Worm (Caenorhabditis elegans): Measurements from ENCODE around the gene zip-10.

The zip-10 gene

ce11 chrV:11629222-11630026 lies 21.1 kb downstream of the zip-10 start, which contains the start of gene F35B12.10:
Gene F35B12.10, minus strand, starts transcription at chrV:11629272.
- TF ChIP-seq tab-1 (GFP tag; IDR thresholded peaks at IDR 0.05), result no peak
- no peak for TF ChIP-seq ref-1 (GFP tag; conservative IDR thresholded peaks at IDR 0.05)
- no peak for TF ChIP-seq ztf-29 (GFP tag; IDR thresholded peaks at IDR 0.05)
- TF ChIP-seq klf-2 (GFP tag; conservative IDR thresholded peaks at IDR 0.05), result no peak
- no peak for TF ChIP-seq cog-1 (tag; optimal IDR thresholded peaks at IDR 0.05)
- no peak for TF ChIP-seq flt-1 (GFP tag; IDR thresholded peaks at IDR 0.05)
- TF ChIP-seq T22C8.4 (GFP tag; IDR thresholded peaks at IDR 0.05), result no peak
- no peak for TF ChIP-seq med-1 (GFP tag; optimal IDR thresholded peaks at IDR 0.05; ENCODE audit: insufficient read depth)

- TF ChIP-seq ztf-29 (GFP tag; IDR thresholded peaks at IDR 0.05) (no peak), ref-1 (GFP tag; conservative IDR thresholded peaks at IDR 0.05) (no peak), klf-2 (GFP tag; conservative IDR thresholded peaks at IDR 0.05) (no peak), cog-1 (tag; optimal IDR thresholded peaks at IDR 0.05) (no peak), med-1 (GFP tag; optimal IDR thresholded peaks at IDR 0.05; ENCODE audit: insufficient read depth) (no peak), tab-1 (GFP tag; IDR thresholded peaks at IDR 0.05) (no peak), ztf-23 (GFP tag; IDR thresholded peaks at IDR 0.05) (no peak), T22C8.4 (GFP tag; IDR thresholded peaks at IDR 0.05) (no peak), flt-1 (GFP tag; IDR thresholded peaks at IDR 0.05) (no peak)
Observed at ce11 chrV:11627837-11628236, 22.7 kb downstream of the zip-10 start.

DNA sequence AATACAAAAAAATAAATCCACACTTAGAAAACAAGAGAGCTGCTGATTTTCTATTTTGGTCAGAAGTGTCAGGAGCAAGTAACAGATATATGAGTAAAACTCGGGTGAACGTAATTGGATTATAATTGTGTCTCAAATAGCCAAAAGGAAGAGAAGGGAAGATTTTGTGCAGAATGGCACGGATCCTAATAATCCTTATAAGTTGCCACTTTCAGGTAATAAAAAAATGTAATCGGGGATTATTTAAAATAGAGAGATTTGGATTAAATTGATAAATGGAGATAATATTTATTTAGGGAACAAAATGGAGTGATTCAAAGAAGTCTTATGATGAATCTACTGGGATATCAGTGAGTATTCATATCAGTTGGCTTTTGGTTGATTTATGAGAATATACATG lies 25.6 kb downstream of the zip-10 start:
- no peak for TF ChIP-seq ztf-29 (GFP tag; IDR thresholded peaks at IDR 0.05)
- no peak for TF ChIP-seq ref-1 (GFP tag; conservative IDR thresholded peaks at IDR 0.05)
- TF ChIP-seq med-1 (GFP tag; optimal IDR thresholded peaks at IDR 0.05; ENCODE audit: insufficient read depth), result no peak
- no peak for TF ChIP-seq cog-1 (tag; optimal IDR thresholded peaks at IDR 0.05)
- no peak for TF ChIP-seq T22C8.4 (GFP tag; IDR thresholded peaks at IDR 0.05)

DNA sequence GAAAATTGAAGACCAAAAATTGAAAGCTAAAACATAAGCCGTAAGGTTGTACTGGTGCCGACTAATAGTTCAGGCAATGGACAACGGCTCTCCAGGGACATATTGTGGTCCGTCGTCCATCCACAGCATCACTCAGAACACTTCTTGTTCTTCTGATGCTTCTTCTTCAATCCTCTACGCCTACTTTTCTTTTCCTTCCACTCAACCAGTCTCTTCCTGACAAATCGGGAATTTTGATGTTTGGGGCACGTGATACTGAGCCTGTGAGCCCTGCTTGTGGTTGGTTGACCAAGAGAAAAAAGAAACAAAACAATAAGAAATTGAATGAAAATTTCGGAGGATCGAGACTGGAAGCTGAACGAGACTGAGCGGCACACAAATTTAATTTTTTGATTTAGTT lies 29.3 kb downstream of the zip-10 start:
- no peak for TF ChIP-seq ztf-29 (GFP tag; IDR thresholded peaks at IDR 0.05)
- TF ChIP-seq T22C8.4 (GFP tag; IDR thresholded peaks at IDR 0.05), result no peak
- no peak for TF ChIP-seq ztf-23 (GFP tag; IDR thresholded peaks at IDR 0.05)
- TF ChIP-seq tab-1 (GFP tag; IDR thresholded peaks at IDR 0.05), result no peak
- TF ChIP-seq med-1 (GFP tag; optimal IDR thresholded peaks at IDR 0.05; ENCODE audit: insufficient read depth), result no peak
- no peak for TF ChIP-seq klf-2 (GFP tag; conservative IDR thresholded peaks at IDR 0.05)
- TF ChIP-seq cog-1 (tag; optimal IDR thresholded peaks at IDR 0.05), result no peak

- TF ChIP-seq ztf-23 (GFP tag; IDR thresholded peaks at IDR 0.05) (no peak), T22C8.4 (GFP tag; IDR thresholded peaks at IDR 0.05) (no peak), ref-1 (GFP tag; conservative IDR thresholded peaks at IDR 0.05) (no peak), ztf-29 (GFP tag; IDR thresholded peaks at IDR 0.05) (no peak), tab-1 (GFP tag; IDR thresholded peaks at IDR 0.05) (no peak), med-1 (GFP tag; optimal IDR thresholded peaks at IDR 0.05; ENCODE audit: insufficient read depth) (no peak), flt-1 (GFP tag; IDR thresholded peaks at IDR 0.05) (no peak), klf-2 (GFP tag; conservative IDR thresholded peaks at IDR 0.05) (no peak), cog-1 (tag; optimal IDR thresholded peaks at IDR 0.05) (no peak)
Observed at ce11 chrV:11620081-11620480, 30.5 kb downstream of the zip-10 start.

DNA sequence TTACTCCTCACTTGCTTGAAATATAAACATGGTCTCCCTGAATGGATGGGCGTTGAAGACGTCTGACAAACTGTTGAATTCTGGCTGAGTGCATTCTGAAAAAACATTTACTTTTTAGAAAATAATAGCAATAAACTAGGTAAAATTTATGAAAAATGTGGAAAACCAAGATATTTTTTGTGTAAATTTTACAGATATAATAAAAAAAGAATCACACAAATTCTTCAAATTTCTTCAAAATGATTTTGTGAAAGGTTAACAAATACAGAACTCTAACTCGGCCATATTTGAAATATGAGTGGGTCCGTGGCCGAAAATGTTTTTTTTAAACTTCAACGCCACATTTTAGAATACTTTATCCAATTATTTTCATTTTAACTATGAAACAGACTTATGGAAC lies 32.4 kb downstream of the zip-10 start, which contains the start of gene glb-15:
TSS of gene glb-15 (minus strand) at position 101 of the 400 bp plus-strand sequence.
- TF ChIP-seq ztf-29 (GFP tag; IDR thresholded peaks at IDR 0.05) (no peak), cog-1 (tag; optimal IDR thresholded peaks at IDR 0.05) (no peak), med-1 (GFP tag; optimal IDR thresholded peaks at IDR 0.05; ENCODE audit: insufficient read depth) (no peak), tab-1 (GFP tag; IDR thresholded peaks at IDR 0.05) (no peak), T22C8.4 (GFP tag; IDR thresholded peaks at IDR 0.05) (no peak), ztf-23 (GFP tag; IDR thresholded peaks at IDR 0.05) (no peak), flt-1 (GFP tag; IDR thresholded peaks at IDR 0.05) (no peak), ref-1 (GFP tag; conservative IDR thresholded peaks at IDR 0.05) (no peak), klf-2 (GFP tag; conservative IDR thresholded peaks at IDR 0.05) (no peak)

ce11 chrV:11616813-11617212 lies 33.7 kb downstream of the zip-10 start:
- no peak for TF ChIP-seq tab-1 (GFP tag; IDR thresholded peaks at IDR 0.05)
- TF ChIP-seq med-1 (GFP tag; optimal IDR thresholded peaks at IDR 0.05; ENCODE audit: insufficient read depth), result no peak
- no peak for TF ChIP-seq ztf-23 (GFP tag; IDR thresholded peaks at IDR 0.05)
- no peak for TF ChIP-seq cog-1 (tag; optimal IDR thresholded peaks at IDR 0.05)
- TF ChIP-seq flt-1 (GFP tag; IDR thresholded peaks at IDR 0.05), result no peak
- no peak for TF ChIP-seq klf-2 (GFP tag; conservative IDR thresholded peaks at IDR 0.05)
- no peak for TF ChIP-seq ref-1 (GFP tag; conservative IDR thresholded peaks at IDR 0.05)
- no peak for TF ChIP-seq T22C8.4 (GFP tag; IDR thresholded peaks at IDR 0.05)
- no peak for TF ChIP-seq ztf-29 (GFP tag; IDR thresholded peaks at IDR 0.05)

DNA sequence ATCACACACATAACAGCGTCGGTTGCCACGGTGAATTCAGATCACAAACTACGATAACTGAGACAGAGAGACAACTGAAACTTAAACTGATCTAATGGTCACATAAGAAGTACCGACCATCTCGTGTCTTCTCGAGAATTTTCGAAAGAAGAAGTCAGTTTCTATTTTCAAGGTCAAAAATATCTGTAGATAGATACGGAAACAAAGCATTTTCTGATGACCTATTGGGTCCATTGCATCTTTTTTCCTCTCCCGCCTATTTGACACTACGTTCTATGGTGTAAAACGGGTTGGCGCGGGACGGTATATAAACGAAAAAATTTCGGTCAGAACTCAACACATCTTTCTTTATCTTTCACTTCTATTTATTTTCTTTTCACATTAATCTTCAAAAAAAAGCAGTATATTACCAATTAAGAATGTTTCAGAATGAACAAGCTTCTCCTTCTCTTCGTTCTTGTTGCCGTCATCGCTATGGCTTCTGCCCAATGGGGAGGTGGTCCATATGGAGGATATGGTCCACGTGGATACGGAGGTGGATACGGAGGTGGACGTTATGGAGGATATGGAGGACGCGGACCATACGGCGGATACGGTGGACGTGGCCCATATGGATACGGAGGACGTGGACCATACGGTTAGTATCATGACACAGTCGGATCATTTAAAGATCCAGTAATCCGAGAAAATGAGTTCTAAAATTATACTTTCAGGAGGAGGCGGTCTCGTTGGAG lies 34.4 kb downstream of the zip-10 start, which contains the start of gene nlp-24:
TSS of gene nlp-24 (plus strand) at position 429 of the 734 bp plus-strand sequence.
- TF ChIP-seq ztf-23 (GFP tag; IDR thresholded peaks at IDR 0.05) (no peak), cog-1 (tag; optimal IDR thresholded peaks at IDR 0.05) (no peak), flt-1 (GFP tag; IDR thresholded peaks at IDR 0.05) (no peak), T22C8.4 (GFP tag; IDR thresholded peaks at IDR 0.05) (no peak)

DNA sequence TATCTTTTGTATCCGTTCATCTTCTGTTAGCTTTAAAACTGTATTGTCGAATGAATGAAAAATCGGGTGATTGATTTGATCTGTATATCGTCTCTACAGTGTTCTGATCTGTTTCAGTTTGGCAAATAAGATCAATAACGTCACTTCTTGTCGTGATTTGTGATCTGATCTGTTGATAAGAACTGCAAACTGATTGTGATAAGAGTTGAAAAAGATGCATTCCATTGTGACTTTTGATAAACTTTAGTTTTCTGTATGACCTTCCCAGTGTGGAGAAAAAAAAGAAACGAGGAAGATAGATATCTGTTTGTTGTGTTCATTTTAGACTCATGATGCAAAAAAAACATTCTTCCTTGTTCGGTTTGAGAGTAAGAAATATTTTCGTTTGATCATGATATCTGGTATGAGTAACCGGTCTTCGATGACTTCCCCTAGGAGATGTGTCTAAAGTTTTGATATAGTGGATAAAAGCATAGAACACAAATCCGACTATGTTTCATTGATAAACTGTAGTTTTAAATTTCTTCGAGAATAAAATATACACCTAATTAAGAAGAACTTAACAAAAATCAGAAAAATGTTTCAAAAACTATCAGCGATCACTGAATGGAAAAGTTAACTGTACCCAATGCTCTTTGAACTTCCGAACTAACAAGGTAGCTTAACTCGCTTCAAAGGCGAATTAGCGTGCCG lies 35.6 kb downstream of the zip-10 start:
- no peak for TF ChIP-seq ref-1 (GFP tag; conservative IDR thresholded peaks at IDR 0.05)
- TF ChIP-seq med-1 (GFP tag; optimal IDR thresholded peaks at IDR 0.05; ENCODE audit: insufficient read depth), result no peak
- no peak for TF ChIP-seq ztf-23 (GFP tag; IDR thresholded peaks at IDR 0.05)
- no peak for TF ChIP-seq ztf-29 (GFP tag; IDR thresholded peaks at IDR 0.05)
